Fruit fly (Drosophila melanogaster): ENCODE results near the gene CG9593.

The CG9593 gene

dm6 chr3R:15794258-15794727, 7.8 kb upstream of the CG9593 start (continued):
- TF ChIP-seq Nf-YB (GFP tag; optimal IDR thresholded peaks at IDR 0.05) (no peak), ci (GFP tag; IDR thresholded peaks at IDR 0.05) (peak; percentile 61; the same call in 2 of the 3 replicates), CG15011 (GFP tag; optimal IDR thresholded peaks at IDR 0.05) (peak; percentile 23), bowl (GFP tag; IDR thresholded peaks at IDR 0.05) (no peak), crp (GFP tag; optimal IDR thresholded peaks at IDR 0.05) (no peak), dysf (GFP tag; IDR thresholded peaks at IDR 0.05) (peak; percentile 28; the same call in 1 of the 3 replicates), CG13894 (tag; optimal IDR thresholded peaks at IDR 0.05) (peak; percentile 29), peb (GFP tag; IDR thresholded peaks at IDR 0.05) (no peak), ash1 (GFP tag; optimal IDR thresholded peaks at IDR 0.05) (no peak), inv (GFP tag; IDR thresholded peaks at IDR 0.05; ENCODE audit: partially characterized antibody) (no peak), Optix (GFP tag; IDR thresholded peaks at IDR 0.05) (no peak), CG6765 (GFP tag; optimal IDR thresholded peaks at IDR 0.05) (no peak), hbn (GFP tag; IDR thresholded peaks at IDR 0.05; ENCODE audit: partially characterized antibody) (no peak), al (GFP tag; IDR thresholded peaks at IDR 0.05) (no peak), emc (GFP tag; optimal IDR thresholded peaks at IDR 0.05) (peak; percentile 12), toy (GFP tag; IDR thresholded peaks at IDR 0.05) (no peak), CG12391 (tag; optimal IDR thresholded peaks at IDR 0.05) (no peak), slbo (GFP tag; IDR thresholded peaks at IDR 0.05) (peak; percentile 27; the same call in 1 of the 2 replicates), CG7963 (GFP tag; IDR thresholded peaks at IDR 0.05; ENCODE audit: partially characterized antibody) (no peak), Fer3 (tag; optimal IDR thresholded peaks at IDR 0.05) (peak; percentile 42), Dfd (GFP tag; optimal IDR thresholded peaks at IDR 0.05) (no peak), gcm (GFP tag; optimal IDR thresholded peaks at IDR 0.05) (no peak), sd (tag; optimal IDR thresholded peaks at IDR 0.05) (no peak), CG5180 (GFP tag; optimal IDR thresholded peaks at IDR 0.05) (peak; percentile 43), lbe (GFP tag; optimal IDR thresholded peaks at IDR 0.05) (peak; percentile 30), bigmax (GFP tag; optimal IDR thresholded peaks at IDR 0.05) (no peak), CG2129 (GFP tag; IDR thresholded peaks at IDR 0.05; ENCODE audit: partially characterized antibody) (no peak), Atf-2 (GFP tag; optimal IDR thresholded peaks at IDR 0.05) (peak; percentile 1), CG10979 (tag; optimal IDR thresholded peaks at IDR 0.05) (peak; percentile 7), Dip2 (GFP tag; IDR thresholded peaks at IDR 0.05) (no peak), CG7556 (GFP tag; optimal IDR thresholded peaks at IDR 0.05) (no peak), insv (GFP tag; optimal IDR thresholded peaks at IDR 0.05) (peak in 1 of 2 experiments; percentile 10), CG1233 (GFP tag; optimal IDR thresholded peaks at IDR 0.05) (peak; percentile 49), NFAT (GFP tag; IDR thresholded peaks at IDR 0.05) (peak; percentile 40; the same call in 1 of the 2 replicates), HLH3B (GFP tag; IDR thresholded peaks at IDR 0.05) (no peak), Ptx1 (GFP tag; IDR thresholded peaks at IDR 0.05) (no peak), CG42726 (GFP tag; IDR thresholded peaks at IDR 0.05; ENCODE audit: partially characterized antibody) (no peak), E2f2 (GFP tag; IDR thresholded peaks at IDR 0.05) (0 out of 2 replicates have a peak, but pooled peaks have one; percentile 28), Bteb2 (GFP tag; optimal IDR thresholded peaks at IDR 0.05) (no peak), exex (tag; optimal IDR thresholded peaks at IDR 0.05) (peak; percentile 18), CG10366 (GFP tag; IDR thresholded peaks at IDR 0.05) (no peak), ken (GFP tag; IDR thresholded peaks at IDR 0.05) (no peak), pfk (GFP tag; optimal IDR thresholded peaks at IDR 0.05) (peak; percentile 55), CG17328 (GFP tag; IDR thresholded peaks at IDR 0.05) (no peak), cato (GFP tag; optimal IDR thresholded peaks at IDR 0.05; ENCODE audit: borderline replicate concordance) (no peak), crol (GFP tag; IDR thresholded peaks at IDR 0.05) (no peak), CG3995 (GFP tag; optimal IDR thresholded peaks at IDR 0.05) (no peak), cwo (GFP tag; optimal IDR thresholded peaks at IDR 0.05) (no peak), tgo (GFP tag; IDR thresholded peaks at IDR 0.05) (no peak), ranshi (GFP tag; IDR thresholded peaks at IDR 0.05) (peak; percentile 35; the same call in 1 of the 2 replicates)
